Fruit fly (Drosophila melanogaster): ENCODE measurements around the gene srw.

The srw gene

DNA sequence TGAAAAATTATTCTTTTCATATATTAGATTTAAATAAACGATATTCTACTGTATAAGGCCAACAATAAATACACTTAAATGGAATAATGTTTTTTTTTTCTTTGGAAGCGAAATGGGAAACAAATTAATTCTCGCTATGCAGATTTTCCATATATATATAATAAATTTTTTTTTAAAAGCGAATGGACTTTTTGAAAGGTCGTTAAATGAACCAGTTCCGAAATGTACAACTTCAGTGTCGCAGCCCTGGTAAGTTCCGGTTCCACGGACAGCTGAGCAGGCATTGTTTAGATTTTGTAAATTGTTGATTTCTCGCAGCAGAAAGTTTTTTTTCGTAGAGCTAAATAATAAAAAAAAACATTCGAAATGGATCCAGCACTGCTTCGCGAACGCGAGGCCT lies 3.5 kb upstream of the srw start, which contains the start of gene TfIIEbeta (continued):
- TF ChIP-seq CG14710 (tag; optimal IDR thresholded peaks at IDR 0.05) (peak; percentile 49), run (tag; optimal IDR thresholded peaks at IDR 0.05) (no peak), otp (GFP tag; IDR thresholded peaks at IDR 0.05) (no peak), CG7372 (GFP tag; IDR thresholded peaks at IDR 0.05) (no peak), gem (tag; optimal IDR thresholded peaks at IDR 0.05) (no peak), dysf (GFP tag; IDR thresholded peaks at IDR 0.05) (peak; percentile 36; the same call in 1 of the 3 replicates), CG2875 (GFP tag; optimal IDR thresholded peaks at IDR 0.05) (no peak), schlank (tag; optimal IDR thresholded peaks at IDR 0.05) (no peak), CG13775 (GFP tag; optimal IDR thresholded peaks at IDR 0.05) (peak; percentile 8), CG17612 (GFP tag; IDR thresholded peaks at IDR 0.05) (no peak), Trl (optimal IDR thresholded peaks at IDR 0.05) (no peak), Trl (GFP tag; optimal IDR thresholded peaks at IDR 0.05) (no peak), CG18619 (GFP tag; optimal IDR thresholded peaks at IDR 0.05) (no peak), Xbp1 (GFP tag; optimal IDR thresholded peaks at IDR 0.05) (peak; percentile 35), CG16813 (GFP tag; IDR thresholded peaks at IDR 0.05; ENCODE audit: partially characterized antibody) (no peak), Lim3 (GFP tag; IDR thresholded peaks at IDR 0.05) (no peak), dmrt11E (tag; optimal IDR thresholded peaks at IDR 0.05) (peak; percentile 23), CG6854 (GFP tag; optimal IDR thresholded peaks at IDR 0.05) (no peak), Sry-β (GFP tag; optimal IDR thresholded peaks at IDR 0.05) (peak; percentile 25), CG16815 (GFP tag; optimal IDR thresholded peaks at IDR 0.05) (no peak), CG4404 (GFP tag; IDR thresholded peaks at IDR 0.05) (no peak), Chrac-16 (GFP tag; optimal IDR thresholded peaks at IDR 0.05) (no peak), GATAe (GFP tag; conservative IDR thresholded peaks at IDR 0.05) (no peak), Mrtf (GFP tag; IDR thresholded peaks at IDR 0.05) (no peak), pzg (GFP tag; optimal IDR thresholded peaks at IDR 0.05) (peak; percentile 43), CHES-1-like (GFP tag; optimal IDR thresholded peaks at IDR 0.05) (no peak), pan (optimal IDR thresholded peaks at IDR 0.05) (no peak), pan (GFP tag; optimal IDR thresholded peaks at IDR 0.05 in 1 of 2, IDR thresholded peaks at IDR 0.05 in 1 of 2) (peak in 1 of 2 experiments; percentile 36), CG15269 (tag; optimal IDR thresholded peaks at IDR 0.05) (peak; percentile 34), wdn (GFP tag; IDR thresholded peaks at IDR 0.05) (no peak), fru (optimal IDR thresholded peaks at IDR 0.05) (no peak), CG3726 (GFP tag; IDR thresholded peaks at IDR 0.05) (no peak), insv (GFP tag; optimal IDR thresholded peaks at IDR 0.05) (peak in 1 of 2 experiments; percentile 7), CG3847 (GFP tag; IDR thresholded peaks at IDR 0.05) (0 out of 2 replicates have a peak, but pooled peaks have one; percentile 9), CG12942 (GFP tag; optimal IDR thresholded peaks at IDR 0.05) (no peak), nom (GFP tag; optimal IDR thresholded peaks at IDR 0.05) (peak; percentile 16), CG12299 (tag; optimal IDR thresholded peaks at IDR 0.05) (no peak), mam (GFP tag; optimal IDR thresholded peaks at IDR 0.05) (no peak), CG42726 (GFP tag; IDR thresholded peaks at IDR 0.05; ENCODE audit: partially characterized antibody) (peak; percentile 6; the same call in 1 of the 2 replicates), gsb-n (tag; optimal IDR thresholded peaks at IDR 0.05) (peak; percentile 30), CG3163 (GFP tag; optimal IDR thresholded peaks at IDR 0.05) (no peak), cato (GFP tag; optimal IDR thresholded peaks at IDR 0.05; ENCODE audit: borderline replicate concordance) (no peak), ssp (GFP tag; IDR thresholded peaks at IDR 0.05) (no peak), ab (GFP tag; optimal IDR thresholded peaks at IDR 0.05) (no peak), NC2β (GFP tag; optimal IDR thresholded peaks at IDR 0.05) (no peak), CG5180 (GFP tag; optimal IDR thresholded peaks at IDR 0.05) (no peak), CG10431 (GFP tag; optimal IDR thresholded peaks at IDR 0.05) (peak; percentile 25), inv (GFP tag; IDR thresholded peaks at IDR 0.05; ENCODE audit: partially characterized antibody) (no peak), CG8281 (tag; optimal IDR thresholded peaks at IDR 0.05) (no peak), Sox102F (GFP tag; optimal IDR thresholded peaks at IDR 0.05) (no peak), Bgb (GFP tag; IDR thresholded peaks at IDR 0.05; ENCODE audit: partially characterized antibody) (no peak), disco-r (GFP tag; optimal IDR thresholded peaks at IDR 0.05) (no peak)
